Worm (Caenorhabditis elegans): Measurements from ENCODE around the gene npp-24.

The npp-24 gene

ce11 chrII:5543476-5544144 is 37.9 kb downstream of the npp-24 start (continued):
- peak; percentile 91 for TF ChIP-seq mel-28 (tag; optimal IDR thresholded peaks at IDR 0.05; ENCODE audit: borderline replicate concordance)
- peak; percentile 98 for TF ChIP-seq atf-7 (tag; optimal IDR thresholded peaks at IDR 0.05)
- peak; percentile 82 for TF ChIP-seq T07F8.4 (tag; optimal IDR thresholded peaks at IDR 0.05)
- peak; percentile 55 for TF ChIP-seq lsl-1 (GFP tag; optimal IDR thresholded peaks at IDR 0.05)
- peak; percentile 98 for TF ChIP-seq B0336.3 (GFP tag; IDR thresholded peaks at IDR 0.05)
- TF ChIP-seq akir-1 (GFP tag; optimal IDR thresholded peaks at IDR 0.05), result peak; percentile 93
- TF ChIP-seq zim-3 (tag; optimal IDR thresholded peaks at IDR 0.05), result peak; percentile 91
- TF ChIP-seq pha-4 (tag; optimal IDR thresholded peaks at IDR 0.05), result peak; percentile 95
- TF ChIP-seq sdz-38 (tag; optimal IDR thresholded peaks at IDR 0.05), result peak; percentile 44
- TF ChIP-seq efl-1 (GFP tag; optimal IDR thresholded peaks at IDR 0.05), result peak; percentile 47
- TF ChIP-seq F23B12.7 (tag; optimal IDR thresholded peaks at IDR 0.05; ENCODE audit: insufficient read depth), result peak; percentile 93
- peak; percentile 100 for TF ChIP-seq ama-1 (optimal IDR thresholded peaks at IDR 0.05)
- TF ChIP-seq ama-1 (GFP tag; optimal IDR thresholded peaks at IDR 0.05), result peak; percentile 85 to 93
- TF ChIP-seq hmg-1.2 (GFP tag; IDR thresholded peaks at IDR 0.05), result peak; percentile 90
- TF ChIP-seq F52B5.7 (tag; optimal IDR thresholded peaks at IDR 0.05), result peak; percentile 96
- TF ChIP-seq cebp-1 (GFP tag; IDR thresholded peaks at IDR 0.05), result peak; percentile 69
- TF ChIP-seq cebp-1 (tag; optimal IDR thresholded peaks at IDR 0.05), result peak; percentile 95
- peak; percentile 81 for TF ChIP-seq attf-3 (GFP tag; conservative IDR thresholded peaks at IDR 0.05)
- peak; percentile 91 for TF ChIP-seq gei-17 (GFP tag; optimal IDR thresholded peaks at IDR 0.05)
- TF ChIP-seq let-526 (GFP tag; IDR thresholded peaks at IDR 0.05), result peak; percentile 94
- TF ChIP-seq dpff-1 (tag; optimal IDR thresholded peaks at IDR 0.05), result peak; percentile 97
- TF ChIP-seq dpl-1 (GFP tag; optimal IDR thresholded peaks at IDR 0.05), result peak; percentile 53
- TF ChIP-seq him-1 (tag; optimal IDR thresholded peaks at IDR 0.05), result peak; percentile 85
- TF ChIP-seq tbx-9 (tag; optimal IDR thresholded peaks at IDR 0.05; ENCODE audit: borderline replicate concordance), result no peak
- peak; percentile 63; the same call in 1 of the 2 replicates for TF ChIP-seq ztf-28 (GFP tag; IDR thresholded peaks at IDR 0.05)
- TF ChIP-seq lir-1 (GFP tag; conservative IDR thresholded peaks at IDR 0.05), result peak; percentile 89
- peak; percentile 92 for TF ChIP-seq rcor-1 (GFP tag; IDR thresholded peaks at IDR 0.05)
- TF ChIP-seq Y53F4B.3 (GFP tag; IDR thresholded peaks at IDR 0.05), result no peak
- TF ChIP-seq ccch-3 (GFP tag; optimal IDR thresholded peaks at IDR 0.05), result peak; percentile 81
- peak; percentile 94 for TF ChIP-seq B0035.1 (tag; optimal IDR thresholded peaks at IDR 0.05)
- peak; percentile 73 for TF ChIP-seq Y67H2A.10 (GFP tag; conservative IDR thresholded peaks at IDR 0.05)
- TF ChIP-seq ceh-91 (GFP tag; IDR thresholded peaks at IDR 0.05), result peak; percentile 48; the same call in 1 of the 2 replicates
- TF ChIP-seq T26A5.8 (tag; optimal IDR thresholded peaks at IDR 0.05), result peak; percentile 40
- peak; percentile 87 for TF ChIP-seq attf-5 (GFP tag; optimal IDR thresholded peaks at IDR 0.05)
- TF ChIP-seq repo-1 (tag; optimal IDR thresholded peaks at IDR 0.05), result peak; percentile 98
- TF ChIP-seq C06A6.2 (GFP tag; conservative IDR thresholded peaks at IDR 0.05), result peak; percentile 96
- TF ChIP-seq K12H6.12 (tag; optimal IDR thresholded peaks at IDR 0.05), result peak; percentile 98
- TF ChIP-seq nfyb-1 (GFP tag; IDR thresholded peaks at IDR 0.05), result peak; percentile 98
- peak; percentile 39 for TF ChIP-seq hlh-12 (tag; optimal IDR thresholded peaks at IDR 0.05)
- TF ChIP-seq ets-4 (GFP tag; optimal IDR thresholded peaks at IDR 0.05), result peak; percentile 89
- TF ChIP-seq ztf-6 (GFP tag; IDR thresholded peaks at IDR 0.05), result 0 out of 2 replicates have a peak, but pooled peaks have one; percentile 44
- TF ChIP-seq rpc-1 (optimal IDR thresholded peaks at IDR 0.05), result peak; percentile 8
- peak; percentile 5 for TF ChIP-seq rpc-1 (tag; optimal IDR thresholded peaks at IDR 0.05)
- peak; percentile 80 for TF ChIP-seq hrde-1 (tag; optimal IDR thresholded peaks at IDR 0.05; ENCODE audit: borderline replicate concordance)
- peak in 2 of 3 experiments; percentile 73 to 91 for TF ChIP-seq lin-35 (GFP tag; optimal IDR thresholded peaks at IDR 0.05)
- no peak for TF ChIP-seq nfya-1 (tag; optimal IDR thresholded peaks at IDR 0.05; ENCODE audit: borderline replicate concordance, insufficient read depth)
- peak; percentile 69 to 72 for TF ChIP-seq rec-8 (tag; optimal IDR thresholded peaks at IDR 0.05)
- TF ChIP-seq aptf-2 (GFP tag; conservative IDR thresholded peaks at IDR 0.05), result peak; percentile 72; the same call in 1 of the 2 replicates
